Fruit fly (Drosophila melanogaster): ENCODE data around the gene Tlk.

- peak; percentile 4 for TF ChIP-seq bab1 (GFP tag; optimal IDR thresholded peaks at IDR 0.05)
- no peak for TF ChIP-seq toe (GFP tag; optimal IDR thresholded peaks at IDR 0.05)
- no peak for TF ChIP-seq Crg-1 (GFP tag; optimal IDR thresholded peaks at IDR 0.05)
- peak; percentile 80 for TF ChIP-seq kay (GFP tag; ENCODE audit: borderline replicate concordance)
- peak; percentile 54 for TF ChIP-seq ovo (GFP tag; optimal IDR thresholded peaks at IDR 0.05)
These were observed 39.7 kb upstream of the Tlk start for dm6 chrX:3679921-3680702.
